Worm (Caenorhabditis elegans): ENCODE data around the gene rcq-5.

The rcq-5 gene

ce11 chrIII:4095441-4096095, 37.8 kb upstream of the rcq-5 start, which contains the start of gene C03C10.7:
Gene C03C10.7, plus strand, starts transcription at chrIII:4096045.
- TF ChIP-seq tra-4 (tag; optimal IDR thresholded peaks at IDR 0.05) (no peak), B0310.2 (tag; optimal IDR thresholded peaks at IDR 0.05) (no peak), scrt-1 (GFP tag; IDR thresholded peaks at IDR 0.05) (no peak), tbx-11 (GFP tag; IDR thresholded peaks at IDR 0.05) (no peak), ceh-36 (tag; optimal IDR thresholded peaks at IDR 0.05) (no peak), flt-1 (GFP tag; IDR thresholded peaks at IDR 0.05) (no peak), sea-1 (GFP tag; conservative IDR thresholded peaks at IDR 0.05) (no peak), ets-7 (tag; optimal IDR thresholded peaks at IDR 0.05) (no peak), hmg-4 (GFP tag; optimal IDR thresholded peaks at IDR 0.05) (no peak), aly-1 (tag; optimal IDR thresholded peaks at IDR 0.05) (no peak), pes-1 (GFP tag; IDR thresholded peaks at IDR 0.05) (no peak), tbx-37 (GFP tag; conservative IDR thresholded peaks at IDR 0.05) (no peak), ceh-13 (GFP tag; optimal IDR thresholded peaks at IDR 0.05) (no peak), hmbx-1 (tag; optimal IDR thresholded peaks at IDR 0.05) (no peak), ama-1 (optimal IDR thresholded peaks at IDR 0.05) (no peak), F13C5.2 (tag; optimal IDR thresholded peaks at IDR 0.05) (no peak), hnd-1 (tag; optimal IDR thresholded peaks at IDR 0.05) (no peak)

DNA sequence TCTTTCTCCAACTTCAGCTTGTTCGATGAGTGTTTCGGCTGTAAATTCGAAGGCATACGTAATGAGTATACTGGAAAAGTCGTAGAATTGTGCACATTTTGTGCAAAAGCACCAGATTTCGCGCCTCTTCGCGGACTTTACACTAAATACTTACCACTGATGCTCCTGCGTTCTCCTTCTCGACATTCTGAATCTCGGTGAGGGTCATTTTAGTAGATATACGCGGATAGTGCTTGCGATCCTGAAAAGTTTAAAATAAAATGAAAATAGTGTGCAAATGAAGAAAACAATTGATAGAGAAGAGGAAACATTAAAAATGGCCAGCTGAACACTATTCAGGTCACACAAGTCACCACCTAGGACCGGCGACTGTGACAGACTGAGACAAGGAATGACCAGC, 36.9 kb upstream of the rcq-5 start, which contains the start of gene rnr-2:
Gene rnr-2, minus strand, starts transcription at position 241 of the 400 bp plus-strand sequence.
- TF ChIP-seq tbx-11 (GFP tag; IDR thresholded peaks at IDR 0.05) (no peak), B0310.2 (tag; optimal IDR thresholded peaks at IDR 0.05) (no peak), ama-1 (optimal IDR thresholded peaks at IDR 0.05) (peak; percentile 80), tbx-37 (GFP tag; conservative IDR thresholded peaks at IDR 0.05) (no peak), F13C5.2 (tag; optimal IDR thresholded peaks at IDR 0.05) (no peak), ceh-36 (tag; optimal IDR thresholded peaks at IDR 0.05) (no peak)

ce11 chrIII:4092962-4093361, 35.2 kb upstream of the rcq-5 start:
- TF ChIP-seq ama-1 (optimal IDR thresholded peaks at IDR 0.05) (peak; percentile 86), sea-1 (GFP tag; conservative IDR thresholded peaks at IDR 0.05) (no peak)

DNA sequence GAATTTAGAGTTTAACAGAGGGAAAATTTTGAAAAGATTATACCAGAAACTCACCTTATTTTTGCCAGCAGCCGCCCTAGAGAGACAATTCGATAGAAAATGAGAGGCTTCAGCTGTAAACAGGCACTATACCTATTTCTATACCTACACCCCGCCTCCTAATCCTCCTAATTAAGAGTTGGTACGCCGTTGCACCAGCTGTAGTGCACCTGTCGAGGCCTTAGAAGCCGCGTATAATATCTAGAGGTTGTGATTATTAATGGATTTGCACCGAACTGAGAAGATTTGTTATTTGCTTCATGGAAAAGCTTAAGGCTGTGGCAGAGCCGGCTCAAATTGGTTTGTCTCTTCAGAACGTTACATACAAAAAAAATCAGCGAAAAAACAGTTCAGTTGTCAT, 34.2 kb upstream of the rcq-5 start, which contains the start of gene C03C10.5:
Gene C03C10.5, minus strand, starts transcription at position 101 of the 400 bp plus-strand sequence.
- TF ChIP-seq ceh-13 (GFP tag; optimal IDR thresholded peaks at IDR 0.05) (no peak), tbx-37 (GFP tag; conservative IDR thresholded peaks at IDR 0.05) (no peak), hnd-1 (tag; optimal IDR thresholded peaks at IDR 0.05) (no peak), hmg-4 (GFP tag; optimal IDR thresholded peaks at IDR 0.05) (no peak), tbx-11 (GFP tag; IDR thresholded peaks at IDR 0.05) (no peak), flt-1 (GFP tag; IDR thresholded peaks at IDR 0.05) (no peak), tra-4 (tag; optimal IDR thresholded peaks at IDR 0.05) (no peak)

ce11 chrIII:4090773-4091172, 33.0 kb upstream of the rcq-5 start, which contains the start of gene C03C10.2:
Gene C03C10.2, plus strand, starts transcription at chrIII:4091073.
- no peak for TF ChIP-seq hmbx-1 (tag; optimal IDR thresholded peaks at IDR 0.05)

- TF ChIP-seq ets-7 (tag; optimal IDR thresholded peaks at IDR 0.05) (no peak), sea-1 (GFP tag; conservative IDR thresholded peaks at IDR 0.05) (no peak), tbx-37 (GFP tag; conservative IDR thresholded peaks at IDR 0.05) (no peak), pes-1 (GFP tag; IDR thresholded peaks at IDR 0.05) (no peak), B0310.2 (tag; optimal IDR thresholded peaks at IDR 0.05) (no peak), hmg-4 (GFP tag; optimal IDR thresholded peaks at IDR 0.05) (no peak), scrt-1 (GFP tag; IDR thresholded peaks at IDR 0.05) (no peak), aly-1 (tag; optimal IDR thresholded peaks at IDR 0.05) (no peak), hmbx-1 (tag; optimal IDR thresholded peaks at IDR 0.05) (no peak), F13C5.2 (tag; optimal IDR thresholded peaks at IDR 0.05) (no peak), ceh-13 (GFP tag; optimal IDR thresholded peaks at IDR 0.05) (no peak), hnd-1 (tag; optimal IDR thresholded peaks at IDR 0.05) (no peak), ama-1 (optimal IDR thresholded peaks at IDR 0.05) (no peak), flt-1 (GFP tag; IDR thresholded peaks at IDR 0.05) (no peak), tbx-11 (GFP tag; IDR thresholded peaks at IDR 0.05) (no peak), tra-4 (tag; optimal IDR thresholded peaks at IDR 0.05) (no peak), ceh-36 (tag; optimal IDR thresholded peaks at IDR 0.05) (no peak)
These were observed 30.7 kb upstream of the rcq-5 start for ce11 chrIII:4088338-4088918.

- TF ChIP-seq tra-4 (tag; optimal IDR thresholded peaks at IDR 0.05) (no peak), hmg-4 (GFP tag; optimal IDR thresholded peaks at IDR 0.05) (peak; percentile 53), scrt-1 (GFP tag; IDR thresholded peaks at IDR 0.05) (no peak), ceh-36 (tag; optimal IDR thresholded peaks at IDR 0.05) (no peak), sea-1 (GFP tag; conservative IDR thresholded peaks at IDR 0.05) (no peak), aly-1 (tag; optimal IDR thresholded peaks at IDR 0.05) (no peak), F13C5.2 (tag; optimal IDR thresholded peaks at IDR 0.05) (peak; percentile 50), hnd-1 (tag; optimal IDR thresholded peaks at IDR 0.05) (no peak), pes-1 (GFP tag; IDR thresholded peaks at IDR 0.05) (no peak)
These were observed 29.8 kb upstream of the rcq-5 start for ce11 chrIII:4087565-4087964.

DNA sequence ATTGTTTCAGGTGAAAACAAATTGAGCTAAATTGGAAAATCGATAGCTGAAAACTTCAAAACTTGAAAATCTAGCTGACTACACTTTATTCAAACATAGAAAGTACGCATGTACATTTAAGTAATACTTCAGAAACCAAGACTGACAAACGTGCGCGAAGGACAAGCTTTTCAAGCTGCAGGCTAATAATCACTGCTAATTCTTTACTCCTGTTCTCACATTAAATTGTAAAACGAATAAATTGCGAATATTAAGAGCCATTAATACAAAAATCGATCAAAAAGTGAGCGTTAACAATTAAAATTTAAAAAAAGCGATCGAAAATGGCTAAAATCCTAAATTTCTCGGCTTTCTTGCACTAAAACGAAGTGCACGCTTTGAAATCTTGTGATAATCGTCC, 29.3 kb upstream of the rcq-5 start:
- TF ChIP-seq tbx-11 (GFP tag; IDR thresholded peaks at IDR 0.05) (no peak), sea-1 (GFP tag; conservative IDR thresholded peaks at IDR 0.05) (no peak), flt-1 (GFP tag; IDR thresholded peaks at IDR 0.05) (no peak), pes-1 (GFP tag; IDR thresholded peaks at IDR 0.05) (no peak), ama-1 (optimal IDR thresholded peaks at IDR 0.05) (no peak), hmbx-1 (tag; optimal IDR thresholded peaks at IDR 0.05) (no peak), B0310.2 (tag; optimal IDR thresholded peaks at IDR 0.05) (no peak), tbx-37 (GFP tag; conservative IDR thresholded peaks at IDR 0.05) (no peak), aly-1 (tag; optimal IDR thresholded peaks at IDR 0.05) (no peak), F13C5.2 (tag; optimal IDR thresholded peaks at IDR 0.05) (no peak), ets-7 (tag; optimal IDR thresholded peaks at IDR 0.05) (no peak), tra-4 (tag; optimal IDR thresholded peaks at IDR 0.05) (no peak), ceh-13 (GFP tag; optimal IDR thresholded peaks at IDR 0.05) (no peak), hnd-1 (tag; optimal IDR thresholded peaks at IDR 0.05) (no peak), ceh-36 (tag; optimal IDR thresholded peaks at IDR 0.05) (no peak), scrt-1 (GFP tag; IDR thresholded peaks at IDR 0.05) (no peak), hmg-4 (GFP tag; optimal IDR thresholded peaks at IDR 0.05) (no peak)

All from whole organism, early embryonic.